Worm (Caenorhabditis elegans) whole organism, early embryonic: Measurements from ENCODE around the gene lias-1.

Experiments
- ama-1 ChIP-seq: fragments of 150-350 bp; optimal IDR thresholded peaks from 2 replicates; lab custom pipeline; 2014
- flt-1 ChIP-seq: fragments of 200-800 bp; sonication (Bioruptor generic); IDR thresholded peaks from 2 replicates; pipeline ENCODE4 v1.3.6; 2022; ENCODE audit warnings: missing genetic modification characterization, missing compliant biosample characterization
- pes-1 ChIP-seq: fragments of 200-800 bp; sonication (Bioruptor generic); IDR thresholded peaks from 2 replicates; pipeline ENCODE4 v1.3.6; 2022; ENCODE audit warnings: missing genetic modification reagents, missing genetic modification characterization, missing compliant biosample characterization
- sea-1 ChIP-seq: fragments of 200-800 bp; sonication (Bioruptor generic); conservative IDR thresholded peaks from 2 replicates; pipeline ENCODE4 v1.3.6; 2022; ENCODE audit warnings: missing genetic modification characterization, missing compliant biosample characterization
- tbx-37 ChIP-seq: fragments of 200-800 bp; sonication (Bioruptor generic); conservative IDR thresholded peaks from 2 replicates; pipeline ENCODE4 v1.3.6; 2022; ENCODE audit warnings: missing genetic modification reagents, missing genetic modification characterization, missing compliant biosample characterization
- tra-4 ChIP-seq: sonication (generic microtip); optimal IDR thresholded peaks from 2 replicates; lab custom pipeline; 2017; ENCODE audit warnings: missing genetic modification characterization, missing compliant biosample characterization

DNA sequence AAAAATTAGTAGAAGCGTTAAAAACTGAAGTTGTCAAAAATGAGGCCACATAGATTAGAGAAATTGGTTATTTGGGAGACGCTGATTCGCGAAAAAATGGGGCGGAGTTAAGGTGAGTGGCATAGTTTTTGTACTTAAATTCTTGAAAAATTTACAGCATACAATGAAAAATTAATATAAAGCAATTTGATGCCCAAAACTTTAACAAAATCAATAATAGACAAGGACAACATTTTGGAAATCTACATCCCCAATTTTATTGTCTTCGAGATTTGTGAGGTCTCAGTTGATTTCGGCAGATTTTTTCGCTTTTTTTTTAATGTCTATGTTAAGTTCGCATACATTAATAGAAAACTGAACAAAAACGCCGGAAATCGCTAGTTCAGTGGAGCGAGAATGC is 28.7 kb downstream of the lias-1 start:
- no peak for TF ChIP-seq flt-1 (GFP tag; lab: Robert Waterston, UW)
- TF ChIP-seq ama-1 = no peak
- no peak for TF ChIP-seq tbx-37
- TF ChIP-seq sea-1 (GFP tag; lab: Robert Waterston, UW) = no peak
- peak; percentile 20; the same call in 1 of the 2 replicates for TF ChIP-seq pes-1
- TF ChIP-seq tra-4 (tag; lab: Kevin White, UChicago) = peak; percentile 42
